Worm (Caenorhabditis elegans) whole organism, L3 larva: Measurements from ENCODE around the gene idpc-4.

Experiments used
- ama-1 ChIP-seq: fragments of 150-350 bp; optimal IDR thresholded peaks from 2 replicates; lab custom pipeline; 2018
- ceh-16 ChIP-seq: sonication (generic microtip); optimal IDR thresholded peaks from 2 replicates; lab custom pipeline; 2017; ENCODE audit warnings: missing biosample characterization, missing genetic modification characterization
- jun-1 ChIP-seq: fragments of 150-350 bp; optimal IDR thresholded peaks from 2 replicates; lab custom pipeline; 2014; ENCODE audit warnings: missing biosample characterization, missing genetic modification reagents, missing genetic modification characterization
- nhr-12 ChIP-seq: fragments of 150-350 bp; optimal IDR thresholded peaks from 2 replicates; lab custom pipeline; 2014; ENCODE audit warnings: missing biosample characterization, missing genetic modification characterization
- nhr-67 ChIP-seq: fragments of 150-350 bp; optimal IDR thresholded peaks from 2 replicates; lab custom pipeline; 2014; ENCODE audit warnings: missing biosample characterization, missing genetic modification characterization
- nhr-77 ChIP-seq: fragments of 150-350 bp; optimal IDR thresholded peaks from 2 replicates; lab custom pipeline; 2014; ENCODE audit warnings: missing biosample characterization, missing genetic modification characterization

DNA sequence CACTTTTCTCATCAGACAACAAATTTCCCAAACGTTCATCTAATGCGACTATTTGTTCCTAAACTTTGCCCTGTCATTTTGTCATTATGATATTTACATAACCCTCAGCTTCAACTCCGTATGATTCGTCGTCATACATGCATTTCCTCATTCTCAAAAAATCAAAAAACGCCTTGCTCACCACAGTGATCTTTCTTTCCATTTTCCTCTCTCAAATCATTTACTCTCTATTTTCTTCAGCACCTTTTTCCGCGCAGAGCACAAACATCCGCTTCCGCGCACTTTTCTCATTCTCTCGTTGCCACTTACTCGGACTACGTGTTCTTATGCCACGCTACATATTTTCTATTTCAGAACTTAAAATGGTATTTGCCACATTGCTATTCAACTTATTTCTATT, 48.2 kb upstream of the idpc-4 start, which contains the start of gene F25B3.2:
- TF ChIP-seq nhr-67 (tag; lab: Kevin White, UChicago) (no peak), jun-1 (tag; lab: Kevin White, UChicago) (no peak), ceh-16 (no peak), nhr-12 (tag; lab: Kevin White, UChicago) (no peak), nhr-77 (tag; lab: Kevin White, UChicago) (no peak), ama-1 (lab: Kevin White, UChicago) (no peak)
